Worm (Caenorhabditis elegans) whole organism, L3 larva: ENCODE data around the gene T04H1.12.

ENCODE experiments used
- R02D3.7 ChIP-seq: fragments of 150-350 bp; optimal IDR thresholded peaks from 2 replicates; lab custom pipeline; 2014; ENCODE audit warnings: missing biosample characterization, missing genetic modification characterization
- ZK546.5 ChIP-seq: sonication (generic microtip); optimal IDR thresholded peaks from 2 replicates; lab custom pipeline; 2017; ENCODE audit warnings: missing biosample characterization, missing genetic modification characterization
- aly-2 ChIP-seq: fragments of 150-350 bp; optimal IDR thresholded peaks from 2 replicates; lab custom pipeline; 2014; ENCODE audit warnings: missing biosample characterization, missing genetic modification characterization
- ama-1 ChIP-seq: fragments of 150-350 bp; optimal IDR thresholded peaks from 2 replicates; lab custom pipeline; 2018
- ceh-16 ChIP-seq: sonication (generic microtip); optimal IDR thresholded peaks from 2 replicates; lab custom pipeline; 2017; ENCODE audit warnings: missing biosample characterization, missing genetic modification characterization
- ceh-28 ChIP-seq: fragments of 150-350 bp; optimal IDR thresholded peaks from 2 replicates; lab custom pipeline; 2014; ENCODE audit warnings: missing biosample characterization, missing genetic modification reagents, missing genetic modification characterization
- ceh-9 ChIP-seq: sonication (generic microtip); optimal IDR thresholded peaks from 2 replicates; lab custom pipeline; 2018; ENCODE audit warnings: missing biosample characterization, missing genetic modification characterization
- daf-12 ChIP-seq: fragments of 150-350 bp; optimal IDR thresholded peaks from 2 replicates; lab custom pipeline; 2014; ENCODE audit warnings: missing biosample characterization, missing genetic modification reagents, missing genetic modification characterization
- egl-27 ChIP-seq: sonication (generic microtip); optimal IDR thresholded peaks from 4 replicates; lab custom pipeline; 2017; ENCODE audit warnings: missing biosample characterization, missing genetic modification reagents, missing genetic modification characterization
- egl-5 ChIP-seq: fragments of 150-350 bp; optimal IDR thresholded peaks from 2 replicates; lab custom pipeline; 2017; ENCODE audit warnings: missing biosample characterization, missing genetic modification reagents, missing genetic modification characterization, inconsistent platforms
- elt-1 ChIP-seq: fragments of 150-350 bp; optimal IDR thresholded peaks from 2 replicates; lab custom pipeline; 2014; ENCODE audit warnings: missing biosample characterization, missing genetic modification characterization
- elt-2 ChIP-seq: sonication (generic microtip); optimal IDR thresholded peaks from 2 replicates; lab custom pipeline; 2016; ENCODE audit warnings: missing genetic modification reagents, mild to moderate bottlenecking, missing genetic modification characterization, missing compliant biosample characterization
- elt-3 ChIP-seq, 3 experiments: fragments of 150-350 bp in 1 of 3; sonication (generic microtip) in 2 of 3; optimal IDR thresholded peaks; 2 replicates in 2 of 3; 4 replicates in 1 of 3; lab custom pipeline; 2014 to 2017; ENCODE audit warnings: missing biosample characterization in 3 of 3, missing genetic modification characterization in 3 of 3
- eor-1 ChIP-seq, 2 experiments: fragments of 150-350 bp; optimal IDR thresholded peaks; 2 replicates each; lab custom pipeline; 2014 to 2018; ENCODE audit warnings: missing biosample characterization in 2 of 2, missing genetic modification characterization in 2 of 2
- fkh-10 ChIP-seq: sonication (generic microtip); optimal IDR thresholded peaks from 2 replicates; lab custom pipeline; 2017; ENCODE audit warnings: missing biosample characterization, missing genetic modification reagents, missing genetic modification characterization
- fkh-2 ChIP-seq: fragments of 150-350 bp; optimal IDR thresholded peaks from 2 replicates; lab custom pipeline; 2014; ENCODE audit warnings: missing biosample characterization, missing genetic modification reagents, missing genetic modification characterization
- fos-1 ChIP-seq: fragments of 150-350 bp; optimal IDR thresholded peaks from 2 replicates; lab custom pipeline; 2014; ENCODE audit warnings: missing biosample characterization, missing genetic modification characterization
- jun-1 ChIP-seq: fragments of 150-350 bp; optimal IDR thresholded peaks from 2 replicates; lab custom pipeline; 2014; ENCODE audit warnings: missing biosample characterization, missing genetic modification reagents, missing genetic modification characterization
- lin-15B ChIP-seq: fragments of 150-350 bp; optimal IDR thresholded peaks from 2 replicates; lab custom pipeline; 2014; ENCODE audit warnings: missing biosample characterization, missing genetic modification characterization
- lin-39 ChIP-seq: fragments of 150-350 bp; optimal IDR thresholded peaks from 2 replicates; lab custom pipeline; 2018; ENCODE audit warnings: missing biosample characterization, missing genetic modification reagents, missing genetic modification characterization
- lsy-12 ChIP-seq: sonication (generic microtip); optimal IDR thresholded peaks from 2 replicates; lab custom pipeline; 2016; ENCODE audit warnings: mild to moderate bottlenecking, missing genetic modification characterization, missing compliant biosample characterization
- mdl-1 ChIP-seq: fragments of 150-350 bp; optimal IDR thresholded peaks from 2 replicates; lab custom pipeline; 2014; ENCODE audit warnings: missing biosample characterization, missing genetic modification characterization
- mml-1 ChIP-seq: fragments of 150-350 bp; sonication (generic microtip); optimal IDR thresholded peaks from 3 replicates; lab custom pipeline; 2014; ENCODE audit warnings: missing biosample characterization, missing genetic modification characterization
- nfya-1 ChIP-seq: sonication (generic microtip); optimal IDR thresholded peaks from 2 replicates; lab custom pipeline; 2017; ENCODE audit warnings: missing genetic modification characterization, mild to moderate bottlenecking, missing compliant biosample characterization, antibody characterized with exemption, moderate library complexity; ENCODE audit not compliant: insufficient read depth
- nhr-12 ChIP-seq: fragments of 150-350 bp; optimal IDR thresholded peaks from 2 replicates; lab custom pipeline; 2014; ENCODE audit warnings: missing biosample characterization, missing genetic modification characterization
- nhr-23 ChIP-seq: fragments of 150-350 bp; optimal IDR thresholded peaks from 2 replicates; lab custom pipeline; 2014; ENCODE audit warnings: missing biosample characterization, missing genetic modification reagents, missing genetic modification characterization
- nhr-25 ChIP-seq: sonication (generic microtip); optimal IDR thresholded peaks from 2 replicates; lab custom pipeline; 2017; ENCODE audit warnings: missing biosample characterization, missing genetic modification characterization
- nhr-43 ChIP-seq: sonication (generic microtip); optimal IDR thresholded peaks from 2 replicates; lab custom pipeline; 2016; ENCODE audit warnings: mild to moderate bottlenecking, missing genetic modification characterization, missing compliant biosample characterization; ENCODE audit not compliant: poor library complexity, severe bottlenecking
- nhr-67 ChIP-seq: fragments of 150-350 bp; optimal IDR thresholded peaks from 2 replicates; lab custom pipeline; 2014; ENCODE audit warnings: missing biosample characterization, missing genetic modification characterization
- nhr-77 ChIP-seq: fragments of 150-350 bp; optimal IDR thresholded peaks from 2 replicates; lab custom pipeline; 2014; ENCODE audit warnings: missing biosample characterization, missing genetic modification characterization
- pha-4 ChIP-seq: fragments of 150-350 bp; optimal IDR thresholded peaks from 2 replicates; lab custom pipeline; 2014; ENCODE audit warnings: missing biosample characterization, missing genetic modification reagents, missing genetic modification characterization
- pqm-1 ChIP-seq: fragments of 150-350 bp; optimal IDR thresholded peaks from 2 replicates; lab custom pipeline; 2017; ENCODE audit warnings: missing biosample characterization, missing genetic modification characterization, inconsistent platforms
- skn-1 ChIP-seq: fragments of 150-350 bp; optimal IDR thresholded peaks from 2 replicates; lab custom pipeline; 2014; ENCODE audit warnings: missing biosample characterization, missing genetic modification characterization
- snpc-4 ChIP-seq: fragments of 150-350 bp; optimal IDR thresholded peaks from 2 replicates; lab custom pipeline; 2014; ENCODE audit warnings: missing biosample characterization, missing genetic modification characterization
- tbx-2 ChIP-seq: sonication (generic microtip); optimal IDR thresholded peaks from 2 replicates; lab custom pipeline; 2016; ENCODE audit warnings: mild to moderate bottlenecking, missing genetic modification characterization, missing compliant biosample characterization
- unc-39 ChIP-seq: sonication (generic microtip); optimal IDR thresholded peaks from 4 replicates; lab custom pipeline; 2017; ENCODE audit warnings: missing biosample characterization, missing genetic modification characterization
- unc-62 ChIP-seq: fragments of 150-350 bp; sonication (generic microtip); optimal IDR thresholded peaks from 4 replicates; lab custom pipeline; 2014; ENCODE audit warnings: missing biosample characterization, missing genetic modification reagents, missing genetic modification characterization
- ztf-4 ChIP-seq: fragments of 150-350 bp; optimal IDR thresholded peaks from 2 replicates; lab custom pipeline; 2014; ENCODE audit warnings: missing biosample characterization, missing genetic modification characterization

Gene T04H1.12

DNA sequence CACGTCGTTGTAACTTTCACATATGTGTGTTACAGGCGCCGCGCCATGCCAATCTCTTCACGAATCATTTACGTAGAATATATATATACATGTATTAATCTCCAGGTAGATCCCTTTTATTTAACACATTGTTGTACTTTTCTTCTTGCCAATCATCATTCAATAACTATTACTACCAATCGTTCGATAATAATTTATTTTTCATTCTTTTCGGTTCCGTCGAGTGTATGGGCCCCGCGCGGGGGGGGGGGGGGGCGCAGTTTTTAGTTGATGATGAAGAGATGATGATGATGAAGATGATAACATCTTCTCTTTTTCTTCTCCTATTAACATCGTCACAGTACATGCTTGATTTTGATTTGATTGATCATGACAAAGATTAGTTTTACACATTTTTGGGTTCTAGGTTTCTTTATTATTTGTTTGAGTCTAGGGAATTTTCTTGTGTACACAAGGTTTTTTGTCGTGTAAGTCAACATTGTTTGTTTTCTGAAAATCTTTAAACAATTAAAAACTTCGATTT lies 43.9 kb downstream of the T04H1.12 start:
- TF ChIP-seq nhr-23 (tag; lab: Kevin White, UChicago) (peak; percentile 23), lin-15B (tag; lab: Kevin White, UChicago) (no peak), pha-4 (peak; percentile 68), elt-1 (tag; lab: Kevin White, UChicago) (peak; percentile 79), elt-2 (tag; lab: Kevin White, UChicago) (no peak), nhr-77 (no peak)

DNA sequence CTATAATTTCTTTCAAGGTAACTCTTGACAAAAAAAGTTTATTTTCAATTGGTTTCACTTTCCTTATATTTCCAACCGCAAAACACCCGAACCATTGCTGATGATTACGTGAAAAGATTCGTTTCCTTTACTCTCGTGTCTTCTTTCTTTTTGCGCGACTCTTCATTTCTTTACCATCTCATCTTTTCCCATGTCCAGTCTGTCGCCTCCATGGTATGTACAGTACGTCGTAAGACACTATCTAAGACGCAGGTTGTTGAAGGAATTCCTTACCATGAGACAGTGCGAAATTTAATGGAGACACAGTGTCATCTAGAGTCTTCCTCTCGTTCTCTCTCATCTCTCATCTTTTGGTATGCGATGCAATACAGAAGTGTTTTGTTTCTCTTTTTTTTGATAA lies 44.7 kb downstream of the T04H1.12 start:
- TF ChIP-seq snpc-4 (tag; lab: Kevin White, UChicago) (peak; percentile 33), jun-1 (tag; lab: Kevin White, UChicago) (peak; percentile 62), pqm-1 (tag; lab: Kevin White, UChicago) (peak; percentile 45), ZK546.5 (tag; lab: Kevin White, UChicago) (no peak), egl-27 (tag; lab: Kevin White, UChicago) (peak; percentile 42), unc-39 (tag; lab: Kevin White, UChicago) (no peak), ztf-4 (tag; lab: Kevin White, UChicago) (peak; percentile 47), ceh-16 (tag; lab: Kevin White, UChicago) (no peak), nhr-67 (tag; lab: Kevin White, UChicago) (no peak), fos-1 (tag; lab: Kevin White, UChicago) (no peak), nhr-12 (tag; lab: Kevin White, UChicago) (no peak), pha-4 (peak; percentile 91), aly-2 (tag; lab: Kevin White, UChicago) (no peak), fkh-10 (GFP tag; lab: Kevin White, UChicago) (no peak), nfya-1 (tag; lab: Kevin White, UChicago) (peak; percentile 50), elt-3 (tag; optimal IDR thresholded peaks at IDR 0.05; lab: Kevin White, UChicago) (peak in 1 of 3 experiments; percentile 56), mdl-1 (tag; lab: Kevin White, UChicago) (peak; percentile 25), lsy-12 (tag; lab: Kevin White, UChicago) (peak; percentile 2), R02D3.7 (tag; lab: Kevin White, UChicago) (peak; percentile 17), nhr-25 (peak; percentile 94), unc-62 (GFP tag; lab: Kevin White, UChicago) (peak; percentile 58), ceh-9 (no peak), eor-1 (tag; optimal IDR thresholded peaks at IDR 0.05; lab: Kevin White, UChicago) (no peak), daf-12 (tag; lab: Kevin White, UChicago) (no peak), ama-1 (lab: Kevin White, UChicago) (peak; percentile 55), nhr-43 (peak; percentile 20), elt-1 (tag; lab: Kevin White, UChicago) (peak; percentile 43), nhr-23 (tag; lab: Kevin White, UChicago) (peak; percentile 81), fkh-2 (tag; lab: Kevin White, UChicago) (no peak), nhr-77 (no peak), elt-2 (tag; lab: Kevin White, UChicago) (peak; percentile 74), ceh-28 (tag; lab: Kevin White, UChicago) (peak; percentile 58), tbx-2 (tag; lab: Kevin White, UChicago) (no peak)

DNA sequence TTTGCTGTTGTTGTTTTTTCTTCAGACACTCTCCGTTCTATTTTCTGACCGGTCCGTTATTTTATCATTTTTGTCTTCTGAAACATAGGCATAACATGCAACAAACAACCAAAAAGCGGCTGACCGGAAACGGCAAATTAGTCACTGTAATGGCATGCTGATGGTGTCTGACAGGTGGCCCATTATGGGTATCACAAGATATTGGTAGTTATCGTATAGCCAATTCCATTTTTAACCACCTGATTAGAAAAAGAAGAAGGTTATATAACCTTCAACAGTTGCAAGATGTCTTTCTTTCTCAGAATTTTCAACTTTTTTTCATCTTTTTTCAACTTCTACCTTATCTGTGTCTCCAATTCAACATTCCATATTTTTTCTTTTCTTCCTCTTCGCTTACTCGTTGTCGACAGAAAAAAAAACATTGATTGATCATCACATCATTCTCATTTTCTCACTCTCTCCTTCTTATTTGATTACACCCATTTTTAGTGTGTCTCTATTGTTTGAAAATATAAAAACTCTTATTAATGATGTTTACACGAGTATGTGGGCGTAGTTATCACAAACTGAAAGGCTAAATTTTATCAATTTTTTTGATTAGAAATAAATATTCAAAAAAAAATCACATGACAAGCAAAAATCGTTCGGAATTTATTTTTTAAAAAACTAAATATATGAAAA lies 45.5 kb downstream of the T04H1.12 start:
- no peak for TF ChIP-seq unc-39 (tag; lab: Kevin White, UChicago)
- no peak for TF ChIP-seq mdl-1 (tag; lab: Kevin White, UChicago)
- no peak for TF ChIP-seq lin-39
- no peak for TF ChIP-seq skn-1 (tag; lab: Kevin White, UChicago)
- peak; percentile 3 for TF ChIP-seq ama-1 (lab: Kevin White, UChicago)
- peak; percentile 6 for TF ChIP-seq nhr-25
- peak; percentile 13 for TF ChIP-seq pqm-1 (tag; lab: Kevin White, UChicago)
- peak; percentile 75 for TF ChIP-seq elt-2 (tag; lab: Kevin White, UChicago)
- peak; percentile 24 for TF ChIP-seq nhr-23 (tag; lab: Kevin White, UChicago)
- TF ChIP-seq nhr-77: no peak
- TF ChIP-seq pha-4: peak; percentile 73
- TF ChIP-seq mml-1 (tag; lab: Kevin White, UChicago): no peak
- no peak for TF ChIP-seq egl-5 (tag; lab: Kevin White, UChicago)
- TF ChIP-seq elt-3 (tag; optimal IDR thresholded peaks at IDR 0.05; lab: Kevin White, UChicago): no peak
- TF ChIP-seq fkh-2 (tag; lab: Kevin White, UChicago): no peak
- no peak for TF ChIP-seq ceh-9
- TF ChIP-seq, all 47 proteins: peak for 6
